Fruit fly (Drosophila melanogaster): ENCODE measurements around the gene CG13605.

- no peak for TF ChIP-seq h (optimal IDR thresholded peaks at IDR 0.05)
- TF ChIP-seq insv (optimal IDR thresholded peaks at IDR 0.05), result no peak
- no peak for TF ChIP-seq psq (optimal IDR thresholded peaks at IDR 0.05)
- TF ChIP-seq Sin3A (optimal IDR thresholded peaks at IDR 0.05), result no peak
These were observed 33.1 kb downstream of the CG13605 start for dm6 chr3R:24079110-24079509.

Measured in Kc167 (cell line).